Fruit fly (Drosophila melanogaster): ENCODE measurements around the gene CG33110.

DNA sequence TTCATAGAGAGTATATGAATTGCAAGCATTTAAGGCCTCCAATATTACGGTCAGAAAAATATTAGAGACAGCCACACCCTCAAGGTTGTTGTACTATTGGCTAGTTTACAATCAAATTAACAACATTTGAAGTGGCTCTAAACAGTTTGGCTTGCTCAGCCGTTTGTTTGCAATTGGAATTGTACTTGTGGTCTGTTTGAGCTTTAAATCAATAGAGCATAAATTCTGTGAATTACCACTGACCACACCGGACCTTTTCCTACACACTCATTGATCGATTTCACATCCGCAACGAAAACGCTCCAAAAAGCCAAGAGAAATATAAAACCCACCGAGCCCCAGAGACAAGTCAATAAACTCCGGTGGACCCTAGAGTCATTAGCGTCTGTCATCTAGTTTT lies 3.6 kb downstream of the CG33110 start:
- TF ChIP-seq cic (GFP tag; optimal IDR thresholded peaks at IDR 0.05) (no peak), kay (GFP tag; ENCODE audit: borderline replicate concordance) (no peak), Clk (GFP tag; optimal IDR thresholded peaks at IDR 0.05) (no peak), CG7101 (tag; optimal IDR thresholded peaks at IDR 0.05) (no peak), CG5204 (GFP tag; optimal IDR thresholded peaks at IDR 0.05) (no peak), Crg-1 (GFP tag; optimal IDR thresholded peaks at IDR 0.05) (no peak), CG7045 (GFP tag; optimal IDR thresholded peaks at IDR 0.05) (no peak), CG33017 (tag; optimal IDR thresholded peaks at IDR 0.05) (no peak), CG14711 (tag; optimal IDR thresholded peaks at IDR 0.05) (no peak), CG12768 (GFP tag; optimal IDR thresholded peaks at IDR 0.05) (no peak), toe (GFP tag; optimal IDR thresholded peaks at IDR 0.05) (no peak), Mnt (GFP tag; optimal IDR thresholded peaks at IDR 0.05) (no peak), ovo (GFP tag; optimal IDR thresholded peaks at IDR 0.05) (no peak), Hr96 (GFP tag; optimal IDR thresholded peaks at IDR 0.05) (no peak)
